Fruit fly (Drosophila melanogaster) S2 (cell line): Measurements from ENCODE around the gene PH4alphaEFB.

Source experiments
- CG8478 ChIP-seq: fragments of >200 bp; optimal IDR thresholded peaks from 2 replicates; lab custom pipeline; 2018
- CTCF ChIP-seq, 2 experiments: fragments of >200 bp; optimal IDR thresholded peaks; 2 replicates each; lab custom pipeline; 2018

Gene PH4alphaEFB

DNA sequence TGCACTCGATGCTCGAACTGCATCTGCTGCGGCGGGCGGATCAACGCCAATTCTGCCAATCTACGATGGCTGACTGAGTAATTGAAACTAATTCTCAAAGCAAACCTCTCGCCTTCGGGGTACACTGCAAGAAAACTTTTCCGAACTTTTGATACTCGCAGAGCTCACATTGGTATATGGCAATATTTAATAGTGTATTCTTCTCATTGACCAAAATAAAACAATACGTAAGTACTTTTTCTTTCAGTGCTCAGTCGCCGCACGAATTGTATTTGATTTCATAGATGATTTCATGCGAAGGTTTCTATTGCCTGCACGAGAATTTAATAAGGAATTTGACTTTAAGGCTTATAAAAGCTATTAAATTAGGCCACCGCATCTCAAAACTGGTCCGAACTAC, 59.8 kb downstream of the PH4alphaEFB start:
- TF ChIP-seq CTCF (optimal IDR thresholded peaks at IDR 0.05; lab: Kevin White, UChicago): no peak
- TF ChIP-seq CG8478: no peak

DNA sequence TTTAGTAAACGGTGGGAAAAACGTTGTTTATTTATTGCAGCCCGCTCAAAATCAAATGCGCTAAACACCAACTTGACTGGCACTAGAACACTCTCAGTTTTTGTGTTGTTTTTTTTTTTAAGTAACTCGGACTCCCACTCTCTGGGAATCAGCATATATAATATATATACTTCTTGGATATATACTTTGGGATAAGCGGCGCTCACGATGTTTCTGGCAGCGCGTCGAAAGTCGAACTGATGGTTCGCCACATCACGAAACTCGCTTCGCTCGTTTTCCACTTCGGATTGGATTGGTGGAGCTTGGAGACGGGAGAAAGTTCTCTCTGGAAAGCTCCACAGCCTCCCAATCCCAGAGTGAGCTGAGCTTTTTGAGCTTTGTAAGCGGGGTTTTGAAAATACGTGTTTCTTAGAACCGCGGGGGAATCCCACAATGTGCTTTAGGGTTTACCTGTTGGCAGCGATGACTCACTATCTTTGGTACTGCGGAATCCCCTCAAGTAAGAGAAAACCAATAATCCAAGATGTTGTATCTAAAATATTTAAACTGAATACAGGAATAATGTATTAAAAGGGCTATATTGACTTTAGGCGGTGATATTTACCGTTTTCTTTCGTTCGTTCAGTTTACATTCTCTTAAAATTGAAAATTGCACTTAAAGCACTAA, 61.1 kb downstream of the PH4alphaEFB start, which contains the start of gene jdp:
TSS of gene jdp (minus strand) at position 239 of the 667 bp plus-strand sequence.
- TF ChIP-seq CG8478: no peak
- TF ChIP-seq CTCF (optimal IDR thresholded peaks at IDR 0.05; lab: Kevin White, UChicago): no peak

DNA sequence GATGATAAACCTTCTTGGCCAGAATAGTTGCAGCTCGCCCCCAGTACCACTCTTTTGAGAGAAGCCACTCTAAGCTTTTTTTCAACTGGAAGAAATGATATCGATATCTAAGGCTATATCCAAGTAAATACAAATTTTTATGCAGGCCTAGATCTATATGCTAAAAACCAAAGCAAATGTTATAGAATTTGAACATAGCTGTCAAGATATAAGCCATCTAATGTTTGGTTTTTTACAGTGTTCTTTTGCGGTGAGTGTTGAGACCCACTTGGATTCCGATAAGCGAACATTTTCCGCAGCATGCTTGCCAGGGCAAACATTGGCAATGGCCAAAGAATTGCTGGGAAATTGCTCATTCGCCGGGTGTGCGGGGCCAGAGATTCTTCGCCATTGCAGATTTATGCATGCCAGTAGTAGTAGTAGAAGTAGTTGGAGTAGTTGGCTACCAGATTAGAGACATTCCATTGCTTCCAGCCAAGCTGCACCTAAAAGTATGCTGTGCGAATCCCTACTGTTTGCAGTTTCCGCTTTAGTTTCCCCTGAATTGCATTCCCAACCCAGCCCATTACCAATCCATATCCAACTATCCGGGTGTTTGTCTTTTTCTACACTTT, 62.9 kb downstream of the PH4alphaEFB start:
- no peak for TF ChIP-seq CG8478
- no peak for TF ChIP-seq CTCF (optimal IDR thresholded peaks at IDR 0.05; lab: Kevin White, UChicago)

DNA sequence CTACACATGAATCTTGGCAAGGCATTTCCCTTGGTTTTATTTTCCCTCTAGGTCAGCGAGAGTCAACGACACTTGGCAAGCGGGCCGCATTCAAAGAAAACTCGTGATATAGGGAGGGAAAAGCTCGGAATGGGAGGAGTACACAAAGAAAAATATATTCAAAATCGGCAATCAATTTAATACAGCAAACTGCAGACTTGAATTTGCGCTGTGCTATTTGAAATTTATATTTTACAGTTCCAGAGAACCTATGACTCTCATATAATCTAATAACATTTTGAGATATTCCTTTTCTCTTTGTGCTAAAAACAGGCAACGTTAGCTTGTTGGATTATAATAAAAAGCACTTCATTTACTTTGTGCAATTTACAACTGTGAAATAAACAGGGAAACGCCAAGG, 63.7 kb downstream of the PH4alphaEFB start:
- no peak for TF ChIP-seq CTCF (optimal IDR thresholded peaks at IDR 0.05; lab: Kevin White, UChicago)
- TF ChIP-seq CG8478: no peak

DNA sequence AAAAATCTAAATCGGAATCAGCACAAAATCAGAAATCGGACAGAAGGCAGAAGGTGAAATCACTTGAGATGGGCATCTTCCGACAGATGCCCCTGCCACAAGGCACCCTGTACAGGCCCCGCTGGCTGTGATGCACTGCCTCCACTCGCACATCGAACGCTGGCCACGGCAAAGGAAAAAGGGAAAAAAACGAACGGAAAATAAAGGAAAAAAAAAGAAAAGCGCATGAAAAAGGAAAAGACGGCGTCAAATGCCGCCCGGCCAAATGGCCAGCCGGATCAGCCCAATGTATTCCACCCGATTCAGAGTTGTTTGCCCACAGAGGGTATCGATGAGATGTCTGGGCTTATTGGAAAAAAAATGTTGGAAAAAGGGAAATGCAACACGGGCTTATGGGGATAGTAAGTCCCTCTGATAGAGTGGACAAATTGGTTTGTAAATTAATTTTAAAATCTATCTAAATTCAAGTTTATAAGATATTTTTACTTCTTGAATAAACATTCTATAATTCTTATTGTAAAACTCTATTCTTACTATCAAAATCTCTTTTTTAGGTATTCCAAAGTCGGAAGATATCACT, 65.4 kb downstream of the PH4alphaEFB start:
- no peak for TF ChIP-seq CTCF (optimal IDR thresholded peaks at IDR 0.05; lab: Kevin White, UChicago)
- TF ChIP-seq CG8478: no peak

DNA sequence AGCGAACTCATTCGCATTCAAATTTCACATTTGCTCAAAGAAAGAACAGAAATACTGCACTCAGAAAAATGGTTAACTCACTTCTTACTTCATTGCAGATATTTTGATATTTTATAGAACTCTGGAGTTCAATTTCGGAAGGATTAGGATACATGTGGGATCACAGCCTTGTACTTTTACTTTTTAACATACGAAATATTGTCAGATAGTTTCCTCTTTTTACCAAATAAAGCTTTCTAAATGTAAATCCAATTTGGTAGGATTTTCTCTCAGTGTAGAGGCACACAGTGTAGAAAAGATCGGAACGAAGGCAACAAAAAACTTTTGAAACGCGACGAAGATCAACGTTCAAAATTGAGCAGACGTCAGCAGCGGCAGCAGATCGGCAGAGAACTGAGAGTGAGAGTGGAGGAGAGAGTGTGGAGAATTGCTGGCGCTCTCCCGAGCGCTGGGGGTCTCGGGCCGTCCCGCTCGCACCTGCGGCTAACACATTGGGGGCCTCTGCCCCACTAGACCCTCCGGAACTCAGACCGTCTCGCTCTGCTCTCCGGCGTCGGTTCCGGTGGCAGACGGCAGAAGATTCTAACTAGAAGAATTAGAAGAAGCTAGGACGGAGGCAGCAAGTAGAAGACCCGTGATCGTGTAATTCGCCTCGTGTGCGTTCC, 66.3 kb downstream of the PH4alphaEFB start, which contains the start of gene tmod:
TSS of gene tmod (plus strand) at position 619 of the 665 bp plus-strand sequence.
- TF ChIP-seq CG8478: no peak
- TF ChIP-seq CTCF (optimal IDR thresholded peaks at IDR 0.05; lab: Kevin White, UChicago): no peak

DNA sequence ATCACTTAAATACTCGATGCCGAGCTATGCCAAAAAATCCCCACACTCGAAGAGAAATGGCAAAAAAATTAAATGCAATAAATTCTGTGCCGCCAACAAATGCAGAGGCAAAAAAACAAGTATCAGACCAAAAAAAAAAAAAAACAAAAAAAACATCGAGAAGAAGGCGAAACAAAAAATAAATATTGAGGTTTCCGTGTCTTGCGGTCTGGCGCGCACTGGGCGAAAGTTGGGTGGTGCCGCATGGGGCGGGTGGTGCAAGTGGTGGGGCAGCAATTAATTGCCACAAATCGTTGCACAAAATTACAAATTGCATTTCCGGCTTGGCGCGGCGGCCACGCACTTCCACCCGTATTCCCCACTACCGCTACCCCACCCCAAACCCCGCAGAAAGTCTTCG, 68.6 kb downstream of the PH4alphaEFB start:
- TF ChIP-seq CTCF (optimal IDR thresholded peaks at IDR 0.05; lab: Kevin White, UChicago) (no peak), CG8478 (no peak)
